Worm (Caenorhabditis elegans): ENCODE measurements around the gene srbc-42.
A peak's percentile ranks its signal among the peaks of the same experiment; 100 is the strongest.

The srbc-42 gene

DNA sequence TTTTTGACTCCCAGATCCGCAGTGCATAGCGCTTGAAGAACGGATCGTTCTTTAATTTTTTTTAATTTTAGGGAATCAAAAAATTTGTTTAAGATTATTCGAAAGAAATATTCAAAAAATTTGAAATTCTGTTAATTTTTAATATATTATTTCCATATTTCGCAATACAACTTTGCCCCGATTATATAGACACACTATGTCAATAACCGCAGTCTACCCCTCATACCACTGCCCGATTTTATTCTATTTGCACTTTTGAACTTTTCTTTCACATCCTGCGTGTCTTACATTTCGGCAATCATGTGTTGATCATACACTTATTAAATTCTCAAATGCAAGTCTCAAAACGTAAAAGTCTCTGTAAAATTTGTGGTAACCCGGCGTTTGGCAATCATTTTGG is 27.8 kb upstream of the srbc-42 start, which contains the start of gene nhr-56 (continued):
- TF ChIP-seq xbp-1 (tag; optimal IDR thresholded peaks at IDR 0.05) (no peak), ama-1 (optimal IDR thresholded peaks at IDR 0.05) (no peak), fkh-4 (tag; optimal IDR thresholded peaks at IDR 0.05; ENCODE audit: borderline replicate concordance) (no peak), dsc-1 (tag; optimal IDR thresholded peaks at IDR 0.05) (no peak), fkh-10 (GFP tag; optimal IDR thresholded peaks at IDR 0.05) (no peak), ceh-88 (GFP tag; IDR thresholded peaks at IDR 0.05) (no peak), nhr-11 (tag; optimal IDR thresholded peaks at IDR 0.05) (no peak), aly-2 (tag; optimal IDR thresholded peaks at IDR 0.05) (no peak), grh-1 (GFP tag; IDR thresholded peaks at IDR 0.05) (no peak), nhr-71 (tag; optimal IDR thresholded peaks at IDR 0.05) (peak; percentile 62), nhr-90 (tag; optimal IDR thresholded peaks at IDR 0.05; ENCODE audit: poor library complexity) (peak; percentile 38), efl-3 (GFP tag; optimal IDR thresholded peaks at IDR 0.05) (no peak), lir-3 (tag; optimal IDR thresholded peaks at IDR 0.05; ENCODE audit: poor library complexity) (no peak), isw-1 (GFP tag; IDR thresholded peaks at IDR 0.05) (no peak), unc-86 (tag; optimal IDR thresholded peaks at IDR 0.05) (no peak), ets-5 (GFP tag; IDR thresholded peaks at IDR 0.05) (no peak), C16A3.4 (tag; optimal IDR thresholded peaks at IDR 0.05) (no peak), unc-62 (GFP tag; optimal IDR thresholded peaks at IDR 0.05) (no peak), snu-23 (GFP tag; optimal IDR thresholded peaks at IDR 0.05) (peak; percentile 56), ceh-8 (GFP tag; optimal IDR thresholded peaks at IDR 0.05) (no peak), mdl-1 (tag; optimal IDR thresholded peaks at IDR 0.05) (peak in 1 of 2 experiments; percentile 38), nhr-76 (tag; optimal IDR thresholded peaks at IDR 0.05) (no peak), tlp-1 (tag; optimal IDR thresholded peaks at IDR 0.05) (no peak), nhr-12 (tag; optimal IDR thresholded peaks at IDR 0.05) (no peak), snpc-4 (tag; optimal IDR thresholded peaks at IDR 0.05) (no peak), sup-37 (GFP tag; optimal IDR thresholded peaks at IDR 0.05) (no peak), tbx-2 (tag; optimal IDR thresholded peaks at IDR 0.05) (no peak), sox-4 (tag; optimal IDR thresholded peaks at IDR 0.05) (no peak), skn-1 (tag; optimal IDR thresholded peaks at IDR 0.05) (peak; percentile 66), elt-3 (tag; optimal IDR thresholded peaks at IDR 0.05) (no peak), aha-1 (tag; optimal IDR thresholded peaks at IDR 0.05) (no peak), pax-3 (tag; optimal IDR thresholded peaks at IDR 0.05) (no peak), egl-13 (tag; optimal IDR thresholded peaks at IDR 0.05) (no peak), pqm-1 (tag; optimal IDR thresholded peaks at IDR 0.05) (no peak), Y116A8C.19 (tag; optimal IDR thresholded peaks at IDR 0.05; ENCODE audit: borderline replicate concordance) (no peak)

DNA sequence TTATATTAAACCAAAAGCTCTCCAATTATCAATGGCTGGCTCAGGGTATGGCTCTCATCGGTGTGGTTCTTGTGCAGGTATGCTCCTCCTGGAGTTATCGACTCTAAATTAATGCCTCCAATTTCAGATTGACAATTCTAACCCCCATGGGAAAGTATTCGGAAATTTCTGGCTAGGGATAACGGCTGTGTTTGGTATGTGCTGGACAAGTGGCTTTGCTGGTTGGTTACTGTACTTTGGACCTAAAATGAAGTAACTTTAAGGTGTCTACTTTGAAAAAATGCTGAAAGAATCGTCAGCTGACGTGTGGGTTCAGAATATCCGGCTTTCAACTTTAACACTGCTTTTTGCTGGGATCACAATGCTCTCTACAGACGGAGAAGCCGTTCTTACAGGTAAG is 25.9 kb upstream of the srbc-42 start:
- no peak for TF ChIP-seq nhr-85 (tag)
- no peak for TF ChIP-seq unc-62 (GFP tag; optimal IDR thresholded peaks at IDR 0.05)

DNA sequence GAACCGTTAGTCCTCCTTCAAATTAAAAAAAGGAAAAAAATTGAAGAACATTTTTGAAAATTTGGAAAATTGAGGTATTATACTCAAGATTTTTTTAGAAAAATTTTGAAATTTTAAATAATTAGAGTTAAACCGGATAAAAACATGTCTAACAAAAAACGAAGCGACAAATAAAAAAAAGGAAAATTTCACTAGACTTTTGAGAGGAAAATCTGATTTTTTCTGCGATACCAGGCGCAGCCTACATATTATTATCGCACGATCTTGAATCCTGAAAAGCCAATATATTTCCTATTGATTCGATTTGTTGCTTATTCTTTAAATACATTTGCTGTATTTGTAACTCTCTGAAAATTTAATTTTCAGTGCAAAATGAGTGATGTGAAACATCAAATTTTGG is 24.3 kb upstream of the srbc-42 start, which contains the start of gene nstp-8:
Gene nstp-8 (plus strand): TSS at position 301 of the 400 bp plus-strand sequence.
- no peak for TF ChIP-seq elt-2 (tag; optimal IDR thresholded peaks at IDR 0.05)
- no peak for TF ChIP-seq snpc-4 (tag; optimal IDR thresholded peaks at IDR 0.05)
- TF ChIP-seq blmp-1 (tag; optimal IDR thresholded peaks at IDR 0.05): peak; percentile 30
- TF ChIP-seq lin-35 (GFP tag; optimal IDR thresholded peaks at IDR 0.05): no peak
- TF ChIP-seq ceh-8 (GFP tag; optimal IDR thresholded peaks at IDR 0.05): no peak
- no peak for TF ChIP-seq mep-1 (tag; optimal IDR thresholded peaks at IDR 0.05)

Data from whole organism, L1 larva.